Worm (Caenorhabditis elegans): ENCODE data around the gene C06A1.7.

ce11 chrII:10574177-10574576 is 9.5 kb downstream of the C06A1.7 start:
- TF ChIP-seq T22C8.4 (GFP tag; IDR thresholded peaks at IDR 0.05): no peak
- no peak for TF ChIP-seq cog-1 (tag; optimal IDR thresholded peaks at IDR 0.05)
- TF ChIP-seq med-1 (GFP tag; optimal IDR thresholded peaks at IDR 0.05; ENCODE audit: insufficient read depth): no peak
- TF ChIP-seq ztf-23 (GFP tag; IDR thresholded peaks at IDR 0.05): no peak

Measured in whole organism, midembryonic.